Worm (Caenorhabditis elegans) whole organism, midembryonic: ENCODE data around the gene T22G5.1.

Experiments used
- T22C8.4 ChIP-seq: fragments of 200-800 bp; sonication (Bioruptor generic); IDR thresholded peaks from 2 replicates; pipeline ENCODE4 v1.3.6; 2022; ENCODE audit warnings: missing genetic modification characterization, missing compliant biosample characterization
- cog-1 ChIP-seq: sonication (generic microtip); optimal IDR thresholded peaks from 2 replicates; lab custom pipeline; 2016; ENCODE audit warnings: missing genetic modification characterization, missing compliant biosample characterization
- flt-1 ChIP-seq: fragments of 200-800 bp; sonication (Bioruptor generic); IDR thresholded peaks from 2 replicates; pipeline ENCODE4 v1.3.6; 2022; ENCODE audit warnings: missing genetic modification characterization, missing compliant biosample characterization
- med-1 ChIP-seq: sonication (generic microtip); optimal IDR thresholded peaks from 2 replicates; lab custom pipeline; 2017; ENCODE audit warnings: missing genetic modification characterization, mild to moderate bottlenecking, missing compliant biosample characterization, antibody characterized with exemption, missing genetic modification reagents; ENCODE audit not compliant: insufficient read depth
- ref-1 ChIP-seq: fragments of 200-800 bp; sonication (Bioruptor generic); conservative IDR thresholded peaks from 2 replicates; pipeline ENCODE4 v1.3.6; 2022; ENCODE audit warnings: missing genetic modification reagents, missing genetic modification characterization, missing compliant biosample characterization
- tab-1 ChIP-seq: fragments of 200-800 bp; sonication (Bioruptor generic); IDR thresholded peaks from 2 replicates; pipeline ENCODE4 v1.3.6; 2022; ENCODE audit warnings: missing genetic modification characterization, missing compliant biosample characterization
- ztf-23 ChIP-seq: fragments of 200-800 bp; sonication (Bioruptor generic); IDR thresholded peaks from 2 replicates; pipeline ENCODE4 v1.3.6; 2022; ENCODE audit warnings: missing genetic modification reagents, missing genetic modification characterization, missing compliant biosample characterization
- ztf-29 ChIP-seq: fragments of 200-800 bp; sonication (Bioruptor generic); IDR thresholded peaks from 2 replicates; pipeline ENCODE4 v1.3.6; 2022; ENCODE audit warnings: missing genetic modification reagents, missing genetic modification characterization, missing compliant biosample characterization

DNA sequence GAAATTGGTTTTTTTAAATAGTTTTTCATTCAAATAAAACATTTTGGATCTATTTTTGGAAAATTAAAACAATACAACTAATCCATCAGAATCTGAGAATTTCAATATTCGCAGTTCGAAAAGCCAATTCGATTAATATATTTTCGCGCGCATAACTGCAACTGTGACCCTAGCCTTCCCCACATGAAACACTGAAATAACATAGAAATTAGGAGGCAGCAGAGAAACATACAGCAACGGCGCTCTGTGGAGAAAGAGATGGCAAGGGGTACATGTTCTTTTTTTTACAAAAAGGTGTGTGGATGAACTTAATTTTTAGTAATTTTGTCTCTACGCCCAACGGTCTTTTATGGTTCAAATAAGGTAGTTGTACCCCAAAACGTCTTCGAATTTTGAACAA, 3.5 kb downstream of the T22G5.1 start:
- TF ChIP-seq med-1, result no peak
- TF ChIP-seq ref-1 (GFP tag; lab: Robert Waterston, UW), result no peak
- TF ChIP-seq cog-1, result no peak
- TF ChIP-seq T22C8.4 (GFP tag; lab: Robert Waterston, UW), result no peak
- no peak for TF ChIP-seq ztf-23 (GFP tag; lab: Robert Waterston, UW)
- no peak for TF ChIP-seq ztf-29 (GFP tag; lab: Robert Waterston, UW)
- no peak for TF ChIP-seq tab-1 (GFP tag; lab: Robert Waterston, UW)
- no peak for TF ChIP-seq flt-1 (GFP tag; lab: Robert Waterston, UW)
